Fruit fly (Drosophila melanogaster) whole organism, embryonic: Measurements from ENCODE around the gene Gdh.

Experiments used
- Atf-2 ChIP-seq: fragments of 200-800 bp; sonication (Bioruptor generic); optimal IDR thresholded peaks from 2 replicates; lab custom pipeline; 2016; ENCODE audit warnings: missing biosample characterization, missing genetic modification characterization
- BtbVII ChIP-seq: fragments of 200-800 bp; sonication (Bioruptor generic); optimal IDR thresholded peaks from 3 replicates; lab custom pipeline; 2017; ENCODE audit warnings: missing biosample characterization, mild to moderate bottlenecking, missing genetic modification characterization
- CG10321 ChIP-seq: fragments of 200-800 bp; sonication (Bioruptor generic); IDR thresholded peaks from 2 replicates; pipeline ENCODE4 v1.3.6; 2022; ENCODE audit warnings: missing biosample characterization, missing genetic modification characterization
- CG12071 ChIP-seq: fragments of 200-800 bp; sonication (Bioruptor generic); optimal IDR thresholded peaks from 3 replicates; lab custom pipeline; 2018; ENCODE audit warnings: missing biosample characterization, mild to moderate bottlenecking, missing genetic modification characterization
- CG12155 ChIP-seq: fragments of 200-800 bp; sonication (Bioruptor generic); optimal IDR thresholded peaks from 3 replicates; lab custom pipeline; 2016; ENCODE audit warnings: missing biosample characterization, missing genetic modification characterization
- CG14050 ChIP-seq: fragments of 200-800 bp; sonication (Bioruptor generic); IDR thresholded peaks from 3 replicates; pipeline ENCODE4 v1.3.6; 2022; ENCODE audit warnings: missing biosample characterization, missing genetic modification characterization
- CG1602 ChIP-seq: fragments of 200-800 bp; sonication (Bioruptor generic); optimal IDR thresholded peaks from 3 replicates; lab custom pipeline; 2016; ENCODE audit warnings: missing biosample characterization, missing genetic modification characterization
- CG16815 ChIP-seq: fragments of 200-800 bp; sonication (Bioruptor generic); optimal IDR thresholded peaks from 3 replicates; lab custom pipeline; 2017; ENCODE audit warnings: missing biosample characterization, mild to moderate bottlenecking, missing genetic modification characterization
- CG17328 ChIP-seq: fragments of 200-800 bp; sonication (Bioruptor generic); IDR thresholded peaks from 2 replicates; pipeline ENCODE4 v1.3.6; 2022; ENCODE audit warnings: missing biosample characterization, missing genetic modification characterization
- CG17385 ChIP-seq: fragments of 200-800 bp; sonication (Bioruptor generic); optimal IDR thresholded peaks from 3 replicates; lab custom pipeline; 2018; ENCODE audit warnings: missing biosample characterization, mild to moderate bottlenecking, missing genetic modification characterization
- CG17829 ChIP-seq: fragments of 200-800 bp; optimal IDR thresholded peaks from 2 replicates; lab custom pipeline; 2019; ENCODE audit warnings: missing biosample characterization, mild to moderate bottlenecking, missing genetic modification characterization, moderate library complexity
- CG1792 ChIP-seq: fragments of 200-800 bp; sonication (Bioruptor generic); optimal IDR thresholded peaks from 2 replicates; lab custom pipeline; 2016; ENCODE audit warnings: missing biosample characterization, missing genetic modification characterization
- CG2889 ChIP-seq: fragments of 200-800 bp; sonication (Bioruptor generic); IDR thresholded peaks from 3 replicates; pipeline ENCODE4 v1.3.6; 2022; ENCODE audit warnings: missing biosample characterization, missing genetic modification characterization
- CG30431 ChIP-seq: fragments of 200-800 bp; sonication (Bioruptor generic); optimal IDR thresholded peaks from 2 replicates; lab custom pipeline; 2017; ENCODE audit warnings: missing biosample characterization, missing genetic modification characterization
- CG32772 ChIP-seq: fragments of 200-800 bp; sonication (Bioruptor generic); IDR thresholded peaks from 2 replicates; pipeline ENCODE4 v1.3.6; 2022; ENCODE audit warnings: missing biosample characterization, missing genetic modification characterization
- CG34376 ChIP-seq: fragments of 200-800 bp; sonication (Bioruptor generic); optimal IDR thresholded peaks from 2 replicates; lab custom pipeline; 2018; ENCODE audit warnings: missing biosample characterization, mild to moderate bottlenecking, missing genetic modification characterization
- CG34422 ChIP-seq: fragments of 200-800 bp; sonication (Bioruptor generic); IDR thresholded peaks from 3 replicates; pipeline ENCODE4 v1.3.6; 2022; ENCODE audit warnings: missing biosample characterization, missing genetic modification characterization
- CG3838 ChIP-seq: fragments of 200-800 bp; sonication (Bioruptor generic); optimal IDR thresholded peaks from 3 replicates; lab custom pipeline; 2016; ENCODE audit warnings: missing biosample characterization, missing genetic modification characterization
- CG5245 ChIP-seq: fragments of 200-800 bp; sonication (Bioruptor generic); optimal IDR thresholded peaks from 3 replicates; lab custom pipeline; 2016; ENCODE audit warnings: missing biosample characterization, missing genetic modification characterization
- CG6254 ChIP-seq: fragments of 200-800 bp; sonication (Bioruptor generic); optimal IDR thresholded peaks from 3 replicates; lab custom pipeline; 2017; ENCODE audit warnings: mild to moderate bottlenecking, missing biosample characterization, missing genetic modification reagents, missing genetic modification characterization
- CG7556 ChIP-seq: fragments of 200-800 bp; sonication (Bioruptor generic); optimal IDR thresholded peaks from 2 replicates; lab custom pipeline; 2017; ENCODE audit warnings: missing biosample characterization, mild to moderate bottlenecking, missing genetic modification characterization
- CG8478 ChIP-seq: fragments of >200 bp; optimal IDR thresholded peaks from 2 replicates; lab custom pipeline; 2018
- CG9437 ChIP-seq: fragments of 200-800 bp; sonication (Bioruptor generic); optimal IDR thresholded peaks from 2 replicates; lab custom pipeline; 2018; ENCODE audit warnings: missing biosample characterization, mild to moderate bottlenecking, missing genetic modification characterization
- CTCF ChIP-seq: fragments of 200-800 bp; sonication (Bioruptor generic); optimal IDR thresholded peaks from 2 replicates; lab custom pipeline; 2017; ENCODE audit warnings: missing biosample characterization, mild to moderate bottlenecking, missing genetic modification characterization, moderate library complexity
- CrebB ChIP-seq: fragments of 200-800 bp; sonication (Bioruptor generic); optimal IDR thresholded peaks from 3 replicates; lab custom pipeline; 2018; ENCODE audit warnings: missing biosample characterization, mild to moderate bottlenecking, missing genetic modification characterization
- HLH4C ChIP-seq: fragments of 200-800 bp; sonication (Bioruptor generic); IDR thresholded peaks from 3 replicates; pipeline ENCODE4 v1.3.6; 2022; ENCODE audit warnings: missing biosample characterization, missing genetic modification characterization; ENCODE audit not compliant: partially characterized antibody
- HLHmδ ChIP-seq: fragments of 200-800 bp; sonication (Bioruptor generic); optimal IDR thresholded peaks from 2 replicates; lab custom pipeline; 2018; ENCODE audit warnings: missing biosample characterization, mild to moderate bottlenecking, missing genetic modification characterization, moderate library complexity
- Lhr ChIP-seq: fragments of 200-800 bp; sonication (Bioruptor generic); optimal IDR thresholded peaks from 3 replicates; lab custom pipeline; 2017; ENCODE audit warnings: mild to moderate bottlenecking, missing biosample characterization, missing genetic modification reagents, missing genetic modification characterization
- Mrtf ChIP-seq: fragments of 200-800 bp; sonication (Bioruptor generic); IDR thresholded peaks from 3 replicates; pipeline ENCODE4 v1.3.6; 2022; ENCODE audit warnings: missing biosample characterization, missing genetic modification characterization
- Side ChIP-seq: fragments of 200-800 bp; sonication (Bioruptor generic); optimal IDR thresholded peaks from 2 replicates; lab custom pipeline; 2016; ENCODE audit warnings: missing biosample characterization, missing genetic modification characterization
- aop ChIP-seq: fragments of 200-800 bp; sonication (Bioruptor generic); IDR thresholded peaks from 2 replicates; pipeline ENCODE4 v1.3.6; 2022; ENCODE audit warnings: missing biosample characterization, missing genetic modification characterization
- caup ChIP-seq: fragments of 200-800 bp; sonication (Bioruptor generic); optimal IDR thresholded peaks from 3 replicates; lab custom pipeline; 2017; ENCODE audit warnings: missing biosample characterization, mild to moderate bottlenecking, missing genetic modification characterization, moderate library complexity; ENCODE audit not compliant: severe bottlenecking
- dan ChIP-seq: fragments of 200-800 bp; sonication (Bioruptor generic); IDR thresholded peaks from 2 replicates; pipeline ENCODE4 v1.3.6; 2022; ENCODE audit warnings: missing biosample characterization, missing genetic modification characterization
- disco-r ChIP-seq: fragments of 200-800 bp; sonication (Bioruptor generic); optimal IDR thresholded peaks from 2 replicates; lab custom pipeline; 2016; ENCODE audit warnings: missing biosample characterization, missing genetic modification characterization
- dmrt11E ChIP-seq: fragments of 200-800 bp; sonication (Bioruptor generic); optimal IDR thresholded peaks from 3 replicates; lab custom pipeline; 2018; ENCODE audit warnings: missing biosample characterization, mild to moderate bottlenecking, missing genetic modification characterization, moderate library complexity
- dysf ChIP-seq: fragments of 200-800 bp; sonication (Bioruptor generic); IDR thresholded peaks from 3 replicates; pipeline ENCODE4 v1.3.6; 2022; ENCODE audit warnings: missing biosample characterization, missing genetic modification characterization
- en ChIP-seq: fragments of 200-800 bp; sonication (Bioruptor generic); optimal IDR thresholded peaks from 2 replicates; lab custom pipeline; 2016; ENCODE audit warnings: missing biosample characterization, missing genetic modification characterization
- grn ChIP-seq: fragments of 200-800 bp; sonication (Bioruptor generic); optimal IDR thresholded peaks from 3 replicates; lab custom pipeline; 2017; ENCODE audit warnings: missing biosample characterization, missing genetic modification characterization
- h ChIP-seq: fragments of >200 bp; optimal IDR thresholded peaks from 2 replicates; lab custom pipeline; 2017
- hbn ChIP-seq: fragments of 200-800 bp; sonication (Bioruptor generic); IDR thresholded peaks from 2 replicates; pipeline ENCODE4 v1.3.6; 2022; ENCODE audit warnings: missing biosample characterization, missing genetic modification characterization; ENCODE audit not compliant: partially characterized antibody
- jigr1 ChIP-seq: fragments of 200-800 bp; sonication (Bioruptor generic); IDR thresholded peaks from 3 replicates; pipeline ENCODE4 v1.3.6; 2022; ENCODE audit warnings: missing biosample characterization, missing genetic modification characterization
- lola ChIP-seq, 3 experiments: fragments of >200 bp in 2 of 3; fragments of 200-800 bp in 1 of 3; sonication (Bioruptor generic) in 1 of 3; optimal IDR thresholded peaks; 2 replicates each; lab custom pipeline; 2017 to 2019; ENCODE audit warnings: missing biosample characterization in 3 of 3, missing genetic modification characterization in 3 of 3, mild to moderate bottlenecking in 1 of 3, moderate library complexity in 1 of 3
- nom ChIP-seq: fragments of 200-800 bp; sonication (Bioruptor generic); optimal IDR thresholded peaks from 2 replicates; lab custom pipeline; 2017; ENCODE audit warnings: missing biosample characterization, missing genetic modification characterization, mild to moderate bottlenecking, moderate library complexity, missing genetic modification reagents
- pb ChIP-seq: fragments of 200-800 bp; sonication (Bioruptor generic); optimal IDR thresholded peaks from 3 replicates; lab custom pipeline; 2016; ENCODE audit warnings: missing biosample characterization, missing genetic modification characterization
- pho ChIP-seq: fragments of 200-800 bp; sonication (Bioruptor generic); optimal IDR thresholded peaks from 2 replicates; lab custom pipeline; 2016; ENCODE audit warnings: missing biosample characterization, missing genetic modification characterization
- phol ChIP-seq: fragments of 200-800 bp; sonication (Bioruptor generic); optimal IDR thresholded peaks from 3 replicates; lab custom pipeline; 2018; ENCODE audit warnings: missing biosample characterization, mild to moderate bottlenecking, missing genetic modification characterization, moderate library complexity
- pros ChIP-seq: fragments of 200-800 bp; sonication (Bioruptor generic); optimal IDR thresholded peaks from 3 replicates; lab custom pipeline; 2019; ENCODE audit warnings: missing biosample characterization, mild to moderate bottlenecking, missing genetic modification characterization, moderate library complexity
- sisA ChIP-seq: fragments of 200-800 bp; sonication (Bioruptor generic); IDR thresholded peaks from 2 replicates; pipeline ENCODE4 v1.3.6; 2022; ENCODE audit warnings: missing biosample characterization, missing genetic modification characterization
- sob ChIP-seq: fragments of 200-800 bp; sonication (Bioruptor generic); IDR thresholded peaks from 2 replicates; pipeline ENCODE4 v1.3.6; 2022; ENCODE audit warnings: missing biosample characterization, missing genetic modification characterization
- toy ChIP-seq: fragments of 200-800 bp; sonication (Bioruptor generic); IDR thresholded peaks from 2 replicates; pipeline ENCODE4 v1.3.6; 2022; ENCODE audit warnings: missing biosample characterization, missing genetic modification characterization
- unc-4 ChIP-seq: fragments of 200-800 bp; sonication (Bioruptor generic); IDR thresholded peaks from 2 replicates; pipeline ENCODE4 v1.3.6; 2022; ENCODE audit warnings: missing biosample characterization, missing genetic modification characterization; ENCODE audit not compliant: partially characterized antibody
- unpg ChIP-seq: fragments of 200-800 bp; sonication (Bioruptor generic); optimal IDR thresholded peaks from 3 replicates; lab custom pipeline; 2018; ENCODE audit warnings: missing biosample characterization, mild to moderate bottlenecking, missing genetic modification characterization, moderate library complexity
- yki ChIP-seq: fragments of >200 bp; optimal IDR thresholded peaks from 3 replicates; lab custom pipeline; 2018

Gdh gene

DNA sequence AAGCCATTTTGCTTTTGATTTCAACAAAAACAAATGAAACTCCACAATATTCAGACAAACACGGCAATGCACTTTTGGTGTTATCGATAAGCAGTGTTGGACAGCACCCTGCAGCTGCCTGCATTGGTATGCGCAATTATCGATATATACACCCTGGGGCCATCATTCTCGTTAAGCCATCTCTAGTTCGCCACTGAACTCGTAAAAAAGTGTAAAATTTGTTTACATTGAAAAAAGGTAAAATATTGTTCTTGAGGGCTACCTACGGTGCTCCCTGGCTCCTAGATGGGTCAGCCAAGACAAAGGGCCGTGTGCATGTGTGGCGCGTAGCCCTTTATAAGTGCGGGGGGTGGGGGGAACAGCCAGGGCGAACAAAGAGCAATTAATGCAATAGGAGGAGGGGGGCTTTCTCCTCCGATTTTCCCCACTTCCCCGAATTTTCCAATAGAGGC, 43.6 kb upstream of the Gdh start, which contains the start of the genes CG13603 and CG5902 (continued):
- TF ChIP-seq hbn (GFP tag; lab: Robert Waterston, UW) (peak; percentile 71; the same call in 1 of the 2 replicates), CG1602 (GFP tag; lab: Kevin White, UChicago) (no peak), sob (0 out of 2 replicates have a peak, but pooled peaks have one; percentile 48), aop (GFP tag; lab: Robert Waterston, UW) (no peak), CG17385 (GFP tag; lab: Kevin White, UChicago) (no peak), CG10321 (GFP tag; lab: Robert Waterston, UW) (no peak), CG12071 (GFP tag; lab: Kevin White, UChicago) (no peak), pros (GFP tag; lab: Kevin White, UChicago) (no peak), CG3838 (GFP tag; lab: Kevin White, UChicago) (no peak), CG9437 (no peak), h (lab: Kevin White, UChicago) (no peak), HLH4C (GFP tag; lab: Robert Waterston, UW) (peak; percentile 82), CG34376 (GFP tag; lab: Kevin White, UChicago) (no peak), Atf-2 (GFP tag; lab: Kevin White, UChicago) (no peak), dysf (GFP tag; lab: Robert Waterston, UW) (0 out of 3 replicates have a peak, but pooled peaks have one; percentile 12), caup (GFP tag; lab: Kevin White, UChicago) (no peak), jigr1 (no peak), dan (GFP tag; lab: Robert Waterston, UW) (no peak), CG5245 (GFP tag; lab: Kevin White, UChicago) (peak; percentile 26), BtbVII (GFP tag; lab: Kevin White, UChicago) (peak; percentile 6), CG8478 (lab: Kevin White, UChicago) (no peak), CG17328 (GFP tag; lab: Robert Waterston, UW) (peak; percentile 39; the same call in 1 of the 2 replicates), CG16815 (GFP tag; lab: Kevin White, UChicago) (no peak), en (no peak), CG32772 (no peak; the same call in 1 of the 2 replicates), HLHmδ (no peak), sisA (GFP tag; lab: Robert Waterston, UW) (no peak), CG2889 (no peak), CG14050 (GFP tag; lab: Robert Waterston, UW) (no peak), Side (GFP tag; lab: Kevin White, UChicago) (peak; percentile 73), CG30431 (GFP tag; lab: Kevin White, UChicago) (no peak), Mrtf (GFP tag; lab: Robert Waterston, UW) (no peak), pho (peak; percentile 52), unc-4 (GFP tag; lab: Robert Waterston, UW) (peak; percentile 65), grn (no peak), lola (GFP tag; optimal IDR thresholded peaks at IDR 0.05; lab: Kevin White, UChicago) (no peak), disco-r (GFP tag; lab: Kevin White, UChicago) (no peak), toy (no peak), unpg (GFP tag; lab: Kevin White, UChicago) (no peak), Lhr (GFP tag; lab: Kevin White, UChicago) (no peak), yki (lab: Kevin White, UChicago) (no peak), CG1792 (GFP tag; lab: Kevin White, UChicago) (no peak), pb (GFP tag; lab: Kevin White, UChicago) (peak; percentile 40), nom (GFP tag; lab: Kevin White, UChicago) (peak; percentile 89), CG12155 (GFP tag; lab: Kevin White, UChicago) (peak; percentile 58), CG6254 (GFP tag; lab: Kevin White, UChicago) (peak; percentile 47), CG34422 (GFP tag; lab: Robert Waterston, UW) (peak; percentile 61), dmrt11E (tag; lab: Kevin White, UChicago) (no peak), CTCF (GFP tag; lab: Kevin White, UChicago) (no peak), phol (tag; lab: Kevin White, UChicago) (peak; percentile 69), CG7556 (GFP tag; lab: Kevin White, UChicago) (no peak), CG17829 (tag; lab: Kevin White, UChicago) (peak; percentile 38), CrebB (peak; percentile 5)
